Worm (Caenorhabditis elegans): ENCODE results near the gene F37C12.21.

The F37C12.21 gene

ce11 chrIII:7141285-7141715, 46.9 kb upstream of the F37C12.21 start (continued):
- no peak for TF ChIP-seq ceh-20 (GFP tag; IDR thresholded peaks at IDR 0.05)
- TF ChIP-seq madf-5 (GFP tag; IDR thresholded peaks at IDR 0.05): no peak
- peak; percentile 17 for TF ChIP-seq nhr-111 (GFP tag; optimal IDR thresholded peaks at IDR 0.05)
- peak; percentile 50 to 53 for TF ChIP-seq daf-16 (GFP tag; optimal IDR thresholded peaks at IDR 0.05)
- TF ChIP-seq daf-16 (tag; optimal IDR thresholded peaks at IDR 0.05): peak; percentile 78
- TF ChIP-seq dpl-1 (GFP tag; optimal IDR thresholded peaks at IDR 0.05): peak; percentile 33
- peak; percentile 52 for TF ChIP-seq spr-3 (GFP tag; optimal IDR thresholded peaks at IDR 0.05)
- TF ChIP-seq ztf-7 (tag; optimal IDR thresholded peaks at IDR 0.05): peak; percentile 38
- TF ChIP-seq tag-97 (GFP tag; IDR thresholded peaks at IDR 0.05): no peak
- TF ChIP-seq mdl-1 (tag; optimal IDR thresholded peaks at IDR 0.05): peak; percentile 74 to 78
- TF ChIP-seq pha-4 (GFP tag; IDR thresholded peaks at IDR 0.05): peak; percentile 63; the same call in 1 of the 2 replicates
- TF ChIP-seq pha-4 (tag; optimal IDR thresholded peaks at IDR 0.05): no peak
- peak; percentile 54 for TF ChIP-seq lin-13 (GFP tag; optimal IDR thresholded peaks at IDR 0.05)
- 0 out of 2 replicates have a peak, but pooled peaks have one; percentile 59 for TF ChIP-seq Y105C5A.15 (GFP tag; IDR thresholded peaks at IDR 0.05)
- TF ChIP-seq F26F4.8 (GFP tag; conservative IDR thresholded peaks at IDR 0.05): no peak
- no peak for TF ChIP-seq cey-2 (tag; optimal IDR thresholded peaks at IDR 0.05; ENCODE audit: borderline replicate concordance, insufficient read depth)
- peak; percentile 84; the same call in 1 of the 2 replicates for TF ChIP-seq mdt-29 (GFP tag; IDR thresholded peaks at IDR 0.05)
- no peak for TF ChIP-seq tra-1 (GFP tag; IDR thresholded peaks at IDR 0.05)
- peak; percentile 88 for TF ChIP-seq snpc-4 (tag; optimal IDR thresholded peaks at IDR 0.05)
- TF ChIP-seq nhr-42 (GFP tag; IDR thresholded peaks at IDR 0.05): peak; percentile 68; the same call in 1 of the 2 replicates
- TF ChIP-seq ztf-11 (tag; optimal IDR thresholded peaks at IDR 0.05): no peak
- no peak for TF ChIP-seq dmd-9 (GFP tag; IDR thresholded peaks at IDR 0.05)
- peak; percentile 59; the same call in 1 of the 2 replicates for TF ChIP-seq zfp-3 (GFP tag; conservative IDR thresholded peaks at IDR 0.05)
- TF ChIP-seq mep-1 (tag; optimal IDR thresholded peaks at IDR 0.05): peak; percentile 83
- no peak for TF ChIP-seq gei-8 (GFP tag; optimal IDR thresholded peaks at IDR 0.05)
- no peak for TF ChIP-seq F37D6.2 (tag; optimal IDR thresholded peaks at IDR 0.05)
- TF ChIP-seq nhr-48 (tag; optimal IDR thresholded peaks at IDR 0.05): peak; percentile 50
- peak; percentile 39 for TF ChIP-seq rbr-2 (tag; optimal IDR thresholded peaks at IDR 0.05)
- TF ChIP-seq zag-1 (tag; optimal IDR thresholded peaks at IDR 0.05): no peak
- TF ChIP-seq lin-29 (GFP tag; IDR thresholded peaks at IDR 0.05): no peak
- TF ChIP-seq ZK337.2 (GFP tag; IDR thresholded peaks at IDR 0.05): no peak
- TF ChIP-seq D1046.2 (GFP tag; IDR thresholded peaks at IDR 0.05): 0 out of 2 replicates have a peak, but pooled peaks have one; percentile 58
- no peak for TF ChIP-seq lir-3 (tag; optimal IDR thresholded peaks at IDR 0.05)
- no peak for TF ChIP-seq nhr-11 (tag; optimal IDR thresholded peaks at IDR 0.05)
- TF ChIP-seq php-3 (GFP tag; IDR thresholded peaks at IDR 0.05): peak; percentile 89
- TF ChIP-seq nhr-28 (tag; optimal IDR thresholded peaks at IDR 0.05): peak; percentile 57
- no peak; the same call in 1 of the 2 replicates for TF ChIP-seq daf-19 (GFP tag; conservative IDR thresholded peaks at IDR 0.05)
- TF ChIP-seq dmd-8 (GFP tag; IDR thresholded peaks at IDR 0.05): no peak
- TF ChIP-seq T20F7.1 (GFP tag; optimal IDR thresholded peaks at IDR 0.05): peak; percentile 69
- TF ChIP-seq unc-130 (GFP tag; optimal IDR thresholded peaks at IDR 0.05): peak; percentile 24
- TF ChIP-seq mes-2 (tag; optimal IDR thresholded peaks at IDR 0.05; ENCODE audit: poor library complexity, severe bottlenecking): peak; percentile 87
- TF ChIP-seq nhr-237 (tag; optimal IDR thresholded peaks at IDR 0.05): no peak
- TF ChIP-seq F44E2.7 (GFP tag; IDR thresholded peaks at IDR 0.05): no peak
- peak; percentile 72 for TF ChIP-seq hlh-30 (tag; optimal IDR thresholded peaks at IDR 0.05; ENCODE audit: insufficient read depth)
- TF ChIP-seq hmg-1.1 (GFP tag; IDR thresholded peaks at IDR 0.05): peak; percentile 27; the same call in 1 of the 2 replicates
- TF ChIP-seq lin-1 (GFP tag; IDR thresholded peaks at IDR 0.05): peak; percentile 72; the same call in 1 of the 2 replicates
- TF ChIP-seq mxl-2 (GFP tag; conservative IDR thresholded peaks at IDR 0.05): no peak
- peak in 1 of 2 experiments; percentile 59 for TF ChIP-seq unc-62 (GFP tag; optimal IDR thresholded peaks at IDR 0.05 in 1 of 2)
- no peak for TF ChIP-seq unc-62 (tag; optimal IDR thresholded peaks at IDR 0.05)
- TF ChIP-seq T26A8.4 (GFP tag; IDR thresholded peaks at IDR 0.05): peak; percentile 91
- peak; percentile 97 for TF ChIP-seq dve-1 (tag; optimal IDR thresholded peaks at IDR 0.05; ENCODE audit: insufficient read depth)

Measured in whole organism, L4 larva.